Worm (Caenorhabditis elegans) whole organism, mixed stage, embryonic: ENCODE results near the gene cest-5.1.

ENCODE experiments used
- M03D4.4 ChIP-seq: sonication (generic microtip); optimal IDR thresholded peaks from 2 replicates; lab custom pipeline; 2017; ENCODE audit warnings: mild to moderate bottlenecking, missing genetic modification characterization, missing compliant biosample characterization
- blmp-1 ChIP-seq: fragments of 150-350 bp; optimal IDR thresholded peaks from 2 replicates; lab custom pipeline; 2014; ENCODE audit warnings: missing biosample characterization, missing genetic modification characterization
- ceh-39 ChIP-seq: fragments of 150-350 bp; optimal IDR thresholded peaks from 2 replicates; lab custom pipeline; 2014; ENCODE audit warnings: missing biosample characterization, missing genetic modification characterization
- ceh-43 ChIP-seq: fragments of 200-800 bp; sonication (Bioruptor generic); optimal IDR thresholded peaks from 2 replicates; lab custom pipeline; 2018; ENCODE audit warnings: mild to moderate bottlenecking, missing genetic modification characterization, moderate library complexity, missing compliant biosample characterization
- ceh-83 ChIP-seq: fragments of 200-800 bp; sonication (Bioruptor generic); optimal IDR thresholded peaks from 2 replicates; lab custom pipeline; 2018; ENCODE audit warnings: mild to moderate bottlenecking, missing genetic modification characterization, missing compliant biosample characterization
- ces-1 ChIP-seq: fragments of 150-350 bp; optimal IDR thresholded peaks from 2 replicates; lab custom pipeline; 2014; ENCODE audit warnings: missing biosample characterization, missing genetic modification reagents, missing genetic modification characterization
- cnd-1 ChIP-seq: fragments of 200-800 bp; sonication (Bioruptor generic); optimal IDR thresholded peaks from 2 replicates; lab custom pipeline; 2018; ENCODE audit warnings: mild to moderate bottlenecking, missing genetic modification characterization, missing compliant biosample characterization
- drap-1 ChIP-seq: fragments of 200-800 bp; sonication (Bioruptor generic); optimal IDR thresholded peaks from 3 replicates; lab custom pipeline; 2018; ENCODE audit warnings: mild to moderate bottlenecking, missing genetic modification characterization, missing compliant biosample characterization
- elt-1 ChIP-seq: sonication (generic microtip); optimal IDR thresholded peaks from 2 replicates; lab custom pipeline; 2017; ENCODE audit warnings: missing genetic modification characterization, mild to moderate bottlenecking, missing compliant biosample characterization, antibody characterized with exemption, moderate library complexity, borderline replicate concordance; ENCODE audit not compliant: insufficient read depth
- elt-3 ChIP-seq: fragments of 150-350 bp; optimal IDR thresholded peaks from 2 replicates; lab custom pipeline; 2014; ENCODE audit warnings: missing biosample characterization, missing genetic modification characterization
- ham-2 ChIP-seq: fragments of 200-800 bp; sonication (Bioruptor generic); optimal IDR thresholded peaks from 2 replicates; lab custom pipeline; 2018; ENCODE audit warnings: mild to moderate bottlenecking, missing genetic modification characterization, missing compliant biosample characterization
- hlh-1 ChIP-seq: fragments of 150-350 bp; optimal IDR thresholded peaks from 2 replicates; lab custom pipeline; 2014; ENCODE audit warnings: missing biosample characterization, missing genetic modification reagents, missing genetic modification characterization
- lin-32 ChIP-seq: fragments of 200-800 bp; sonication (Bioruptor generic); optimal IDR thresholded peaks from 2 replicates; lab custom pipeline; 2018; ENCODE audit warnings: mild to moderate bottlenecking, missing genetic modification characterization, missing compliant biosample characterization
- lsy-2 ChIP-seq: fragments of 150-350 bp; optimal IDR thresholded peaks from 2 replicates; lab custom pipeline; 2014; ENCODE audit warnings: missing biosample characterization, missing genetic modification characterization
- mab-5 ChIP-seq: fragments of 150-350 bp; optimal IDR thresholded peaks from 2 replicates; lab custom pipeline; 2014; ENCODE audit warnings: missing biosample characterization, missing genetic modification characterization
- mep-1 ChIP-seq: fragments of 150-350 bp; optimal IDR thresholded peaks from 2 replicates; lab custom pipeline; 2017; ENCODE audit warnings: missing biosample characterization, missing genetic modification reagents, missing genetic modification characterization, inconsistent platforms
- mls-2 ChIP-seq: sonication (generic microtip); optimal IDR thresholded peaks from 2 replicates; lab custom pipeline; 2016; ENCODE audit warnings: mild to moderate bottlenecking, missing genetic modification characterization, moderate library complexity, missing compliant biosample characterization
- nhr-237 ChIP-seq: fragments of 150-350 bp; optimal IDR thresholded peaks from 2 replicates; lab custom pipeline; 2014; ENCODE audit warnings: missing biosample characterization, missing genetic modification characterization
- nhr-28 ChIP-seq: fragments of 150-350 bp; optimal IDR thresholded peaks from 2 replicates; lab custom pipeline; 2014; ENCODE audit warnings: missing biosample characterization, missing genetic modification characterization
- nhr-76 ChIP-seq: sonication (generic microtip); optimal IDR thresholded peaks from 2 replicates; lab custom pipeline; 2017; ENCODE audit warnings: missing biosample characterization, missing genetic modification characterization
- pha-4 ChIP-seq: fragments of 150-350 bp; optimal IDR thresholded peaks from 2 replicates; lab custom pipeline; 2018; ENCODE audit warnings: missing biosample characterization, missing genetic modification reagents, missing genetic modification characterization
- sem-2 ChIP-seq: fragments of 200-800 bp; sonication (Bioruptor generic); optimal IDR thresholded peaks from 2 replicates; lab custom pipeline; 2018; ENCODE audit warnings: mild to moderate bottlenecking, missing genetic modification characterization, missing compliant biosample characterization
- snpc-4 ChIP-seq: fragments of 150-350 bp; optimal IDR thresholded peaks from 2 replicates; lab custom pipeline; 2014; ENCODE audit warnings: missing biosample characterization, missing genetic modification characterization
- sptf-1 ChIP-seq: sonication (generic microtip); optimal IDR thresholded peaks from 2 replicates; lab custom pipeline; 2017; ENCODE audit warnings: mild to moderate bottlenecking, missing genetic modification characterization, moderate library complexity, missing compliant biosample characterization
- tbx-8 ChIP-seq: fragments of 200-800 bp; sonication (Bioruptor generic); optimal IDR thresholded peaks from 2 replicates; lab custom pipeline; 2018; ENCODE audit warnings: mild to moderate bottlenecking, missing genetic modification characterization, moderate library complexity, missing compliant biosample characterization
- unc-120 ChIP-seq: sonication (generic microtip); optimal IDR thresholded peaks from 2 replicates; lab custom pipeline; 2017; ENCODE audit warnings: missing genetic modification characterization, missing compliant biosample characterization; ENCODE audit not compliant: poor library complexity, severe bottlenecking
- unc-39 ChIP-seq: fragments of 150-350 bp; optimal IDR thresholded peaks from 2 replicates; lab custom pipeline; 2014; ENCODE audit warnings: missing biosample characterization, missing genetic modification characterization
- unc-62 ChIP-seq: fragments of 150-350 bp; optimal IDR thresholded peaks from 2 replicates; lab custom pipeline; 2014; ENCODE audit warnings: missing biosample characterization, missing genetic modification reagents, missing genetic modification characterization
- zip-8 ChIP-seq: fragments of 150-350 bp; optimal IDR thresholded peaks from 2 replicates; lab custom pipeline; 2014; ENCODE audit warnings: missing biosample characterization, missing genetic modification characterization

The cest-5.1 gene

ce11 chrIV:6613296-6613695, 18.3 kb downstream of the cest-5.1 start, which contains the start of gene drh-1:
Gene drh-1 (minus strand): TSS chrIV:6613353.
- TF ChIP-seq nhr-76 (tag; lab: Kevin White, UChicago), result no peak
- TF ChIP-seq nhr-28 (tag; lab: Kevin White, UChicago), result no peak
- TF ChIP-seq hlh-1 (tag; lab: Kevin White, UChicago), result no peak
- no peak for TF ChIP-seq nhr-237
- TF ChIP-seq lsy-2 (tag; lab: Kevin White, UChicago), result no peak
- TF ChIP-seq unc-39, result no peak
- TF ChIP-seq ces-1 (GFP tag; lab: Kevin White, UChicago), result no peak
- no peak for TF ChIP-seq snpc-4 (tag; lab: Kevin White, UChicago)
- TF ChIP-seq mls-2 (tag; lab: Kevin White, UChicago), result no peak
- TF ChIP-seq drap-1 (GFP tag; lab: Kevin White, UChicago), result no peak
- no peak for TF ChIP-seq ceh-83
- TF ChIP-seq pha-4, result no peak
- no peak for TF ChIP-seq M03D4.4 (tag; lab: Kevin White, UChicago)
- no peak for TF ChIP-seq ham-2 (GFP tag; lab: Kevin White, UChicago)
- TF ChIP-seq elt-3 (tag; lab: Kevin White, UChicago), result no peak
- no peak for TF ChIP-seq unc-120
- TF ChIP-seq ceh-43 (GFP tag; lab: Kevin White, UChicago), result no peak
- TF ChIP-seq lin-32, result no peak

- TF ChIP-seq hlh-1 (tag; lab: Kevin White, UChicago) (no peak), elt-1 (tag; lab: Kevin White, UChicago) (no peak), lsy-2 (tag; lab: Kevin White, UChicago) (no peak), nhr-28 (tag; lab: Kevin White, UChicago) (no peak), unc-120 (no peak)
Observed at ce11 chrIV:6607059-6607458, 24.5 kb downstream of the cest-5.1 start.

ce11 chrIV:6606587-6606986, 25.0 kb downstream of the cest-5.1 start:
- TF ChIP-seq ham-2 (GFP tag; lab: Kevin White, UChicago), result no peak
- TF ChIP-seq hlh-1 (tag; lab: Kevin White, UChicago), result no peak
- no peak for TF ChIP-seq ceh-43 (GFP tag; lab: Kevin White, UChicago)
- no peak for TF ChIP-seq unc-62 (GFP tag; lab: Kevin White, UChicago)
- TF ChIP-seq ceh-83, result no peak

- no peak for TF ChIP-seq lsy-2 (tag; lab: Kevin White, UChicago)
- TF ChIP-seq tbx-8 (GFP tag; lab: Kevin White, UChicago), result no peak
- no peak for TF ChIP-seq cnd-1 (tag; lab: Kevin White, UChicago)
- TF ChIP-seq M03D4.4 (tag; lab: Kevin White, UChicago), result no peak
- no peak for TF ChIP-seq mep-1 (tag; lab: Kevin White, UChicago)
- TF ChIP-seq mls-2 (tag; lab: Kevin White, UChicago), result no peak
- TF ChIP-seq nhr-76 (tag; lab: Kevin White, UChicago), result no peak
- no peak for TF ChIP-seq mab-5 (tag; lab: Kevin White, UChicago)
- no peak for TF ChIP-seq unc-120
- no peak for TF ChIP-seq pha-4
- no peak for TF ChIP-seq blmp-1 (tag; lab: Kevin White, UChicago)
- TF ChIP-seq nhr-28 (tag; lab: Kevin White, UChicago), result no peak
- TF ChIP-seq drap-1 (GFP tag; lab: Kevin White, UChicago), result no peak
Observed at ce11 chrIV:6605863-6606262, 25.7 kb downstream of the cest-5.1 start, which contains the start of gene nstp-2. Gene nstp-2 (minus strand): TSS chrIV:6606188.

- TF ChIP-seq sptf-1 (tag; lab: Kevin White, UChicago) (no peak), ces-1 (GFP tag; lab: Kevin White, UChicago) (no peak), snpc-4 (tag; lab: Kevin White, UChicago) (no peak), zip-8 (tag; lab: Kevin White, UChicago) (no peak), drap-1 (GFP tag; lab: Kevin White, UChicago) (no peak), blmp-1 (tag; lab: Kevin White, UChicago) (no peak), sem-2 (GFP tag; lab: Kevin White, UChicago) (no peak), ceh-39 (tag; lab: Kevin White, UChicago) (no peak), nhr-28 (tag; lab: Kevin White, UChicago) (no peak), lsy-2 (tag; lab: Kevin White, UChicago) (no peak), unc-39 (no peak)
Observed at ce11 chrIV:6603549-6603948, 28.0 kb downstream of the cest-5.1 start.
